Fruit fly (Drosophila melanogaster): ENCODE results near the gene alpha-Est6.
A peak's percentile ranks its signal among the peaks of the same experiment; 100 is the strongest.

The alpha-Est6 gene

DNA sequence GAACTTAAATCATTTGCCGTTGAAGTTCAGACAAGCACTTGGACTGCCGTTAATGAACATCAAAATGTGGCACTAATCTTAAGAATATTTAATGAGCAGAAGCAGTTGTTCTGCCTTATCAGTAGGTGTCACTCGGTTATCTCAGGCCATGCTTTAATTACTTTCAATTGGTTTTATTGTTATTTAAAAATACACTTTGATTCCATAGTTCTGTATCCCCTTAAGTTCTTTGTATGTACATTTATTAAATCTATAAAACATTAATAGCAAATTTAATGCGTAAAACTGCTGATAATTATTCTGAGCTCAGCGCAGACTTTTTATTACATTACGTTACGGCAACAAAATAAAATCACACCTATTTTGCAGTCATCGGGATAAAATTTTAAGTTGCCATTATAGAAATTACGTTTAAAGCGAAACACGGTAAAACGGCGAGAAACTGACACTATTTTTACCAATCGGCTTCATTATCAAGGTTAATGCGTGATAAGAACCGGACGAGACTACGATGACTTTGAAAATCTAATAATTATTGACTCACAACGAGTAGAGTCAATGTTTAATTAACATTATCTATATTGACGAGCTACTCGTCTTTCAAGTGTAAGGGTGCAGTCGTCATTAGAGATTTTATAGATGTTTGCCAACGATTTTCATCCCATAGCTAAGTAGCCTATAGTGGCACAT is 6.2 kb downstream of the alpha-Est6 start:
- TF ChIP-seq D1 (tag; optimal IDR thresholded peaks at IDR 0.05) (no peak), CG8159 (tag; optimal IDR thresholded peaks at IDR 0.05) (peak; percentile 3), CG8301 (tag; optimal IDR thresholded peaks at IDR 0.05) (no peak)

DNA sequence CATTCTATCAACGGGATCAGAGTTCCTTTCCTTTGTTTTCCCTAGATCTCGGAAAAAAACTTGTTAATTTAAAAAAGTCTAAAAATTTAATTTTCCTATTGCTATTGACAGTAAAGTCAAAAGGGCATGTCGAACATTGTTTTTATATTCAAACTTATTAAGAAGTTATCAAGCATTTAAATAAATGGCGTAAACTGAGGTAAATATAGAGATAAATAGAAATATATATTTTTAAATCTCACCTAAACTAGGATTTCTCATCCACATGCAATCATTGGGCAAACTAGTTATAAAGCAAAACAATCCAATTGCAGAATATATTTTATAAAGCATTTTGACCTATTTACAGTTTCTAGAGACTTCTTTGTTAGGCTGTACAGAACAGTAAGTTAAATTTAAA is 9.2 kb downstream of the alpha-Est6 start, which contains the start of gene Ubc84D:
TSS of gene Ubc84D (minus strand) at position 101 of the 400 bp plus-strand sequence.
- TF ChIP-seq CG4496 (GFP tag; IDR thresholded peaks at IDR 0.05) (no peak), rn (GFP tag; IDR thresholded peaks at IDR 0.05) (no peak), Pif1A (GFP tag; optimal IDR thresholded peaks at IDR 0.05) (no peak), fd96Ca (GFP tag; IDR thresholded peaks at IDR 0.05) (no peak), gl (tag; optimal IDR thresholded peaks at IDR 0.05) (no peak), CG9948 (tag; optimal IDR thresholded peaks at IDR 0.05) (no peak), CG12605 (GFP tag; IDR thresholded peaks at IDR 0.05) (no peak), Snoo (tag; optimal IDR thresholded peaks at IDR 0.05) (no peak), CG13204 (GFP tag; optimal IDR thresholded peaks at IDR 0.05) (no peak), EcR (GFP tag; optimal IDR thresholded peaks at IDR 0.05) (no peak), CG14655 (GFP tag; optimal IDR thresholded peaks at IDR 0.05) (no peak)

DNA sequence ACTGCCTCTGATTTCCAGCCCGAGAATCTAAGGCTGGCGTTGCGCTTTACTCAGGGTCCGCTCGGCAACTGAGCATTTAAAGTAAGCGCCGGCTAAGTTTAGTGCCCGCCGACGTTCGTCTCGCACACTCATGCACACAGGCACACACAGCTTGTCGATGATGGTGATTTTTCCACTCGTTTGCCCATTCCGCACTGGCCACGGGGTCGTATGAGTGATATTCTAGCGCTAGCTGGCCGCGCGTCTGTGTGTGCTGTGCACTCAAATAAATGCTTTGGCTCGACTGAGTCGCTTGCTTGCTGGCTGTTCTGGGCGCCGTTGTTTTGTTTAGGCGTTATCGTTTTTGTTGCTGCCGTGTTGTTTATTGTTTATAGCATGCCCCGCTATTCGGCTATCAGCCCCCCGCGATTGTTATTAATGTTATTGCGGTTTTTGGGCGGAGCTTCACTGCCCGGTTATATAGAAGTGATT is 12.9 kb downstream of the alpha-Est6 start, which contains the start of gene alpha-Est8:
TSS of gene alpha-Est8 (minus strand) at position 72 of the 471 bp plus-strand sequence.
- 0 out of 2 replicates have a peak, but pooled peaks have one; percentile 11 for TF ChIP-seq Ets98B (GFP tag; IDR thresholded peaks at IDR 0.05)
- TF ChIP-seq CG13204 (GFP tag; optimal IDR thresholded peaks at IDR 0.05), result no peak
- TF ChIP-seq CG12605 (GFP tag; IDR thresholded peaks at IDR 0.05), result 0 out of 2 replicates have a peak, but pooled peaks have one; percentile 25
- TF ChIP-seq CG8159 (tag; optimal IDR thresholded peaks at IDR 0.05), result no peak
- no peak for TF ChIP-seq fd96Ca (GFP tag; IDR thresholded peaks at IDR 0.05)

DNA sequence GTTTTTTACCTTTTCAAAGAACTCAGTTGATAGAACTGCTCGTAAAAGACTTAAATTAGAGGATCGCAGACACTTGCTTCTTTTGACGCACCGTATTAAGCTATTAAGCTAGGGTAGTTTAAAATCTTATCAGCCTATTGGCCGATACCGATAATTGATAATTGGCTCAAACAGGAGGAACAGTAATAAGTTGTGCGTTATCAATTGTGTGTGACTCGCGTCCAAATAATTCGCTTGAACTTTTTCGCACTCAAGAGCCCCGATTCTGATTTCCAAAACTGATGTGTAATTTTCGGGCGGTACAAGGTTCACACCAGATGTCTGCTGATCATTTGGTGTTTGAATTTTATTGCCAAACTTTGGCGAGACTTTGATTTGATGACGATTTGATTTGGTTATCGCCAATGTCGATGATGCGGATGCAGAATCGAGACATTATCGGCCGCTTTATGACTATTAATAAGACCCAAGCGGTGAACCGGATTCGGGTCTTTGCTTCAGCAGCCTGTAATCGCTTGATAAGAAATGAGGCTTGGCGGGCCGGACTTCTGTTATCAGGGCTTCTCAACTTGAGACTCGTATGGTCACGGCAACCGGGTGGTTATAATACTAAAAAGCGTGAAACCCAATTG is 14.2 kb downstream of the alpha-Est6 start:
- peak; percentile 16 for TF ChIP-seq EcR (GFP tag; optimal IDR thresholded peaks at IDR 0.05)
- TF ChIP-seq CG10348 (GFP tag; IDR thresholded peaks at IDR 0.05), result no peak

DNA sequence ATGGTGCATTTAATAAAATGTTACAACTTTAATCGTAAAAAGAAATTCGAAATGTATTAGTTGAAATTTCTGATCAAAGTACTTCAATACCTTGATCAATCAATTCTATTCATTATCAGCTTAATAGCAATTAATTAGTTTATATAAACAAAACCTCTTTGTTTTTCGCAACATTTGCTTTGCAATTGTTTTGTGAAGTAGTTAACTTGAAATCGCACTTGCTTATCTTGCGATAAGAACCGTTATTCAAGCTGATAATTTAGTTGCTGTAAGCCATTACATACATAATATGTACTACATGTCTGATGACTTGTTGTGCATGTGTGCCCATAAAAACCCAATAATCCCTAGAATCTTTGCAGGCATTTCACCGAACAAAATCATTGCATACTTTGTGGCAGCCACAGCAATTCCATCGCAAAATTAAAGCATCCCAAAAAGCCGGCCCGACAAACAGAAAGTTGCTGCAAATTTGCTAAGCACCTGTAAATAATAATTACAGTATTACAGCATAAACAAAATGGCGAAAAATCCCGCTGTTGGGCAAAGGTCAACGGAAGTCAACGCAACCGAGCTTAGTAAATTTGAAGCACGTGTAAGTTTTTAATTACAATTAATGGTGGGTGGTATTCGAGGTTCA is 20.3 kb downstream of the alpha-Est6 start:
- TF ChIP-seq Pif1B (GFP tag; optimal IDR thresholded peaks at IDR 0.05) (no peak), CG12605 (GFP tag; IDR thresholded peaks at IDR 0.05) (no peak), CG4496 (GFP tag; IDR thresholded peaks at IDR 0.05) (peak; percentile 54; the same call in 1 of the 3 replicates), CG13204 (GFP tag; optimal IDR thresholded peaks at IDR 0.05) (no peak), D1 (tag; optimal IDR thresholded peaks at IDR 0.05) (peak; percentile 41)

DNA sequence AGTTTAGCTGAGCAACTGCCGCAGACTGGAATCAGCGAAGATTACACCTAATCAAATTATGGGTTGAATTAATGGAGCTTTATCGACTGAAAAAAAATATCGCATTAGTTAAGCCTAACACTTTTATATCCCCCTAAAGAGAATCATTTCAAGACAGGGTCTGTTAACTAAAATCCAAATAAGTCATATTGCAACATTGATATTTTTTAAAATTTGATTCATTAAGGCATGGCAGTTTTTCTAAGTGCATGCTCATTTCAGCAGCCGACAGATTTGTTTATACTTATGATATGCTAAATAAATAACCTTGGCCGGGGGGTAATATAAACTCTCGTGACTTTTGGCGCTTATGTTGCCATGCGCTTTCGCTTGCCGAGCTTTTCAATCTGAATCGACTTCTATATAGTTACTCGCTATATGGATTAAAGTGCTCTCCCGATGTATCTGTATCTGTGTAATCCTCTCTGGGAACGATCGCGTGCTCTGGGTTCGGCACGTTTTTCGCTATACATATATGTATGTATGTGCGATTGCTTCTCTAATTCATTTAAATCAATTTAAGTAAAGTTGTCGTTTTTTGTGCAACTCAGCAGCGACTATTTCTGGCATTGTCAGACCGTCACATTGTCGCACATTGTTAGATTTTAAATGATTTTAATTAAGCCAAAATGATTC is 22.1 kb downstream of the alpha-Est6 start:
- TF ChIP-seq Ets98B (GFP tag; IDR thresholded peaks at IDR 0.05), result peak; percentile 65
- peak; percentile 0 for TF ChIP-seq Pif1A (GFP tag; optimal IDR thresholded peaks at IDR 0.05)
- peak; percentile 42; the same call in 1 of the 3 replicates for TF ChIP-seq fd96Ca (GFP tag; IDR thresholded peaks at IDR 0.05)
- peak; percentile 68 for TF ChIP-seq CG32121 (GFP tag; IDR thresholded peaks at IDR 0.05)
- no peak for TF ChIP-seq CG14655 (GFP tag; optimal IDR thresholded peaks at IDR 0.05)
- TF ChIP-seq CG4496 (GFP tag; IDR thresholded peaks at IDR 0.05), result peak; percentile 81

DNA sequence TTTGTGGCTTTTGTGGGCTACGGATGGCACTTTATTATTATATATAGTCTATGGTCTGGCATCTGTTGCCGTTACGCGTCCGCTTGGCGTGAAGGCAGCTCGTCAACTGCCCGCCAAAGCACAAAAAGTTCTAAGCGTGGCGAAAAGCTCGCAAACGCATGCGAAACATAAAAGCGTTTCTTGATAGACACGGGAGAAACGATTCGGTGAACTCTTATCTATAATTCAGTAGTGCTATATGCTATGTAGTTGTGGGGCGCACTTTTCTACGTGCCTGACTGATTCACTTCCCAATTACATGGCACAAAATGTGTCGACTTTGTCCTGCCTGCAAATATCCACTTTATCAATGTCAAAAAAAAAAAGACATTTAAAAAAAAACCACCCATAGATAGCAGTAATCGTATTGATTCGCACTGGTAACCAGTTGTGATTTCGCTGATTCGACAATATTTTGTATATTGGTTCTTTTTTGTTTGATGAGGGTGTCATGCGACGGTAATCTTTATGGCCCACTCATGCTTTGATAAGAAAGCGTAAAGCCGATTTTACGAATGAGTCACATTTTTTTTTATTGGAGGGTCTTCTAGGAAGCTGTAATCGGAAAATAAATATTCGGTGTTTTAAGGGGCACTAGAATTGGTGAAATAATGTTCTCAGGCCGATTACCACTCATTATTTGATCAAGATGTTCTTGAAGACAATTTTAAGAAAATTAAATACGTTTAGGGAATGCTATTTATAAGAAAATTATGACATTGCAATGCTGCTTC is 23.4 kb downstream of the alpha-Est6 start, which contains the start of gene alpha-Est9:
TSS of gene alpha-Est9 (minus strand) at position 110 of the 773 bp plus-strand sequence.
- TF ChIP-seq CG14655 (GFP tag; optimal IDR thresholded peaks at IDR 0.05) (no peak), fd96Ca (GFP tag; IDR thresholded peaks at IDR 0.05) (no peak), CG32121 (GFP tag; IDR thresholded peaks at IDR 0.05) (no peak), Pif1A (GFP tag; optimal IDR thresholded peaks at IDR 0.05) (no peak), CG9948 (tag; optimal IDR thresholded peaks at IDR 0.05) (no peak), CG15710 (tag; optimal IDR thresholded peaks at IDR 0.05) (no peak), CG4496 (GFP tag; IDR thresholded peaks at IDR 0.05) (no peak), CG17806 (tag; optimal IDR thresholded peaks at IDR 0.05) (no peak), EcR (GFP tag; optimal IDR thresholded peaks at IDR 0.05) (no peak)

Data from whole organism, pupa.